Worm (Caenorhabditis elegans): ENCODE results near the gene sre-30.
"Not testable (repeated sequence)": the region's sequence is repeated elsewhere in the genome, so short reads cannot be mapped to it uniquely, and the experiment has no call there.

DNA sequence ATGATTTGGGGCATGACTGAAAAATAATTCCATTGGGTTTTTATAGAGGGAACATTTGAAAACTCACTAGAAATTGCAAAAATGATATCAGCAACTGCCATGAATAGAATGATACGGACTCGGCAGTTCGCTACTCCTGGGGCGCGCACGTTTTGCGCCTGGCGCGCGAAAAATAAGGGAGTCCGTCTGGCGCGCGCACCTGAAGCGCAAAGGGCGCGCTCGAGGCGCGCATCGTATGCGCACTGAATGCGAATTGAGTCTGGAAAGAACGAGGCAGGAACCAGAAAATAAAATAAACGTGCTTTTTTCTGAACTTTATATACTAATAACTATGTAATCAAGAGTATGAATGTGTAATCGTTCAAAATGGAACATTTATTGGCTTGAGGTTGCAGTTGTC lies 34.9 kb upstream of the sre-30 start, which contains the start of gene Y57A10C.10:
- not testable (repeated sequence) for TF ChIP-seq ets-7 (tag; optimal IDR thresholded peaks at IDR 0.05); hmbx-1 (tag; optimal IDR thresholded peaks at IDR 0.05); ceh-36 (tag; optimal IDR thresholded peaks at IDR 0.05); ama-1 (optimal IDR thresholded peaks at IDR 0.05); tra-4 (tag; optimal IDR thresholded peaks at IDR 0.05); hmg-4 (GFP tag; optimal IDR thresholded peaks at IDR 0.05)

Measured in whole organism, early embryonic.